Fruit fly (Drosophila melanogaster) whole organism, prepupa: ENCODE results near the gene CG18788.

Experiments
- Blimp-1 ChIP-seq: fragments of 200-800 bp; sonication (Bioruptor generic); optimal IDR thresholded peaks from 3 replicates; lab custom pipeline; 2017; ENCODE audit warnings: missing biosample characterization, missing genetic modification characterization, mild to moderate bottlenecking, moderate library complexity, missing genetic modification reagents
- CG10631 ChIP-seq: fragments of 200-800 bp; sonication (Bioruptor generic); optimal IDR thresholded peaks from 2 replicates; lab custom pipeline; 2016; ENCODE audit warnings: missing biosample characterization, missing genetic modification characterization
- CG10669 ChIP-seq: fragments of 200-800 bp; sonication (Bioruptor generic); optimal IDR thresholded peaks from 3 replicates; lab custom pipeline; 2018; ENCODE audit warnings: missing biosample characterization, mild to moderate bottlenecking, missing genetic modification characterization, moderate library complexity
- CG11294 ChIP-seq: fragments of 200-800 bp; sonication (Bioruptor generic); IDR thresholded peaks from 2 replicates; pipeline ENCODE4 v1.3.6; 2022; ENCODE audit warnings: missing biosample characterization, missing genetic modification characterization
- CG11762 ChIP-seq: fragments of 200-800 bp; sonication (Bioruptor generic); optimal IDR thresholded peaks from 3 replicates; lab custom pipeline; 2016; ENCODE audit warnings: missing biosample characterization, missing genetic modification characterization; ENCODE audit not compliant: insufficient read depth
- CG1621 ChIP-seq: fragments of 200-800 bp; sonication (Bioruptor generic); optimal IDR thresholded peaks from 3 replicates; lab custom pipeline; 2018; ENCODE audit warnings: missing biosample characterization, mild to moderate bottlenecking, missing genetic modification characterization
- CG16779 ChIP-seq: fragments of 200-800 bp; sonication (Bioruptor generic); optimal IDR thresholded peaks from 3 replicates; lab custom pipeline; 2017; ENCODE audit warnings: missing biosample characterization, mild to moderate bottlenecking, missing genetic modification characterization
- CG3032 ChIP-seq: fragments of 200-800 bp; optimal IDR thresholded peaks from 2 replicates; lab custom pipeline; 2019; ENCODE audit warnings: missing biosample characterization, mild to moderate bottlenecking, missing genetic modification characterization, moderate library complexity
- CG31627 ChIP-seq: fragments of 200-800 bp; sonication (Bioruptor generic); optimal IDR thresholded peaks from 3 replicates; lab custom pipeline; 2016; ENCODE audit warnings: missing biosample characterization, missing genetic modification characterization
- CG34406 ChIP-seq: fragments of 200-800 bp; sonication (Bioruptor generic); optimal IDR thresholded peaks from 3 replicates; lab custom pipeline; 2016; ENCODE audit warnings: missing biosample characterization, missing genetic modification characterization
- CG3919 ChIP-seq: fragments of 200-800 bp; sonication (Bioruptor generic); optimal IDR thresholded peaks from 3 replicates; lab custom pipeline; 2016; ENCODE audit warnings: missing biosample characterization, missing genetic modification characterization
- CG6163 ChIP-seq: fragments of 200-800 bp; sonication (Bioruptor generic); IDR thresholded peaks from 3 replicates; pipeline ENCODE4 v1.3.6; 2022; ENCODE audit warnings: missing biosample characterization, missing genetic modification characterization
- CG6276 ChIP-seq: fragments of 200-800 bp; sonication (Bioruptor generic); optimal IDR thresholded peaks from 2 replicates; lab custom pipeline; 2017; ENCODE audit warnings: missing biosample characterization, mild to moderate bottlenecking, missing genetic modification characterization
- CG6792 ChIP-seq: fragments of 200-800 bp; sonication (Bioruptor generic); optimal IDR thresholded peaks from 3 replicates; lab custom pipeline; 2016; ENCODE audit warnings: missing biosample characterization, missing genetic modification characterization
- CG6808 ChIP-seq: fragments of 200-800 bp; sonication (Bioruptor generic); optimal IDR thresholded peaks from 3 replicates; lab custom pipeline; 2017; ENCODE audit warnings: missing biosample characterization, missing genetic modification characterization, mild to moderate bottlenecking, moderate library complexity, missing genetic modification reagents
- CG6854 ChIP-seq: fragments of 200-800 bp; sonication (Bioruptor generic); optimal IDR thresholded peaks from 2 replicates; lab custom pipeline; 2017; ENCODE audit warnings: missing biosample characterization, mild to moderate bottlenecking, missing genetic modification characterization
- CG7368 ChIP-seq: fragments of 200-800 bp; sonication (Bioruptor generic); optimal IDR thresholded peaks from 3 replicates; lab custom pipeline; 2016; ENCODE audit warnings: missing biosample characterization, missing genetic modification characterization
- CG8119 ChIP-seq: fragments of 200-800 bp; sonication (Bioruptor generic); IDR thresholded peaks from 3 replicates; pipeline ENCODE4 v1.3.6; 2022; ENCODE audit warnings: missing biosample characterization, missing genetic modification characterization
- CG9139 ChIP-seq: fragments of 200-800 bp; sonication (Bioruptor generic); optimal IDR thresholded peaks from 3 replicates; lab custom pipeline; 2017; ENCODE audit warnings: missing biosample characterization, mild to moderate bottlenecking, missing genetic modification characterization
- Eip75B ChIP-seq: fragments of 200-800 bp; sonication (Bioruptor generic); optimal IDR thresholded peaks from 3 replicates; lab custom pipeline; 2016; ENCODE audit warnings: missing biosample characterization, missing genetic modification characterization
- Eip78C ChIP-seq: fragments of 200-800 bp; sonication (Bioruptor generic); peaks from one replicate; lab custom pipeline; 2016; ENCODE audit warnings: missing biosample characterization, missing genetic modification characterization
- Eip93F ChIP-seq: fragments of 200-800 bp; sonication (Bioruptor generic); optimal IDR thresholded peaks from 2 replicates; lab custom pipeline; 2016; ENCODE audit warnings: missing biosample characterization, mild to moderate bottlenecking, missing genetic modification characterization
- Ets96B ChIP-seq: fragments of 200-800 bp; optimal IDR thresholded peaks from 2 replicates; lab custom pipeline; 2019; ENCODE audit warnings: missing biosample characterization, mild to moderate bottlenecking, missing genetic modification characterization, moderate library complexity
- Gug ChIP-seq: fragments of 200-800 bp; sonication (Bioruptor generic); IDR thresholded peaks from 2 replicates; pipeline ENCODE4 v1.3.6; 2022; ENCODE audit warnings: missing biosample characterization, missing genetic modification characterization
- Hr38 ChIP-seq: sonication (Bioruptor generic); optimal IDR thresholded peaks from 2 replicates; lab custom pipeline; 2016; ENCODE audit warnings: missing biosample characterization, missing genetic modification characterization
- Hr39 ChIP-seq: fragments of 200-800 bp; sonication (Bioruptor generic); optimal IDR thresholded peaks from 2 replicates; lab custom pipeline; 2016; ENCODE audit warnings: missing biosample characterization, missing genetic modification characterization
- Hr4 ChIP-seq: fragments of 200-800 bp; sonication (Bioruptor generic); optimal IDR thresholded peaks from 3 replicates; lab custom pipeline; 2016; ENCODE audit warnings: missing biosample characterization, missing genetic modification characterization
- Lpt ChIP-seq: fragments of 200-800 bp; sonication (Bioruptor generic); optimal IDR thresholded peaks from 3 replicates; lab custom pipeline; 2016; ENCODE audit warnings: missing biosample characterization, missing genetic modification characterization
- Met ChIP-seq: fragments of 200-800 bp; sonication (Bioruptor generic); optimal IDR thresholded peaks from 3 replicates; lab custom pipeline; 2016; ENCODE audit warnings: missing biosample characterization, missing genetic modification characterization
- OdsH ChIP-seq: fragments of 200-800 bp; sonication (Bioruptor generic); optimal IDR thresholded peaks from 3 replicates; lab custom pipeline; 2016; ENCODE audit warnings: missing biosample characterization, missing genetic modification characterization
- Smox ChIP-seq: fragments of 200-800 bp; sonication (Bioruptor generic); optimal IDR thresholded peaks from 3 replicates; lab custom pipeline; 2016; ENCODE audit warnings: missing biosample characterization, missing genetic modification characterization
- Sox14 ChIP-seq: fragments of 200-800 bp; sonication (Bioruptor generic); optimal IDR thresholded peaks from 3 replicates; lab custom pipeline; 2016; ENCODE audit warnings: missing biosample characterization, missing genetic modification characterization
- achi ChIP-seq: fragments of 200-800 bp; sonication (Bioruptor generic); optimal IDR thresholded peaks from 3 replicates; lab custom pipeline; 2016; ENCODE audit warnings: missing biosample characterization, missing genetic modification characterization
- dac ChIP-seq: fragments of 200-800 bp; sonication (Bioruptor generic); optimal IDR thresholded peaks from 2 replicates; lab custom pipeline; 2017; ENCODE audit warnings: missing biosample characterization, mild to moderate bottlenecking, missing genetic modification characterization
- dsx ChIP-seq: fragments of 200-800 bp; optimal IDR thresholded peaks from 3 replicates; lab custom pipeline; 2019; ENCODE audit warnings: missing biosample characterization, mild to moderate bottlenecking, missing genetic modification characterization, moderate library complexity; ENCODE audit not compliant: poor library complexity, severe bottlenecking
- eg ChIP-seq: fragments of 200-800 bp; sonication (Bioruptor generic); IDR thresholded peaks from 3 replicates; pipeline ENCODE4 v1.3.6; 2022; ENCODE audit warnings: missing biosample characterization, missing genetic modification characterization
- fd59A ChIP-seq: fragments of 200-800 bp; sonication (Bioruptor generic); optimal IDR thresholded peaks from 2 replicates; lab custom pipeline; 2017; ENCODE audit warnings: missing biosample characterization, mild to moderate bottlenecking, missing genetic modification characterization, missing genetic modification reagents
- fd85E ChIP-seq: fragments of 200-800 bp; sonication (Bioruptor generic); optimal IDR thresholded peaks from 3 replicates; lab custom pipeline; 2016; ENCODE audit warnings: missing biosample characterization, missing genetic modification characterization
- fkh ChIP-seq: fragments of 200-800 bp; sonication (Bioruptor generic); optimal IDR thresholded peaks from 3 replicates; lab custom pipeline; 2017; ENCODE audit warnings: missing biosample characterization, mild to moderate bottlenecking, missing genetic modification characterization, moderate library complexity
- lz ChIP-seq: fragments of 200-800 bp; sonication (Bioruptor generic); optimal IDR thresholded peaks from 3 replicates; lab custom pipeline; 2016; ENCODE audit warnings: missing biosample characterization, missing genetic modification characterization
- net ChIP-seq: fragments of 200-800 bp; sonication (Bioruptor generic); optimal IDR thresholded peaks from 3 replicates; lab custom pipeline; 2016; ENCODE audit warnings: missing biosample characterization, missing genetic modification characterization
- salr ChIP-seq, 2 experiments: fragments of 200-800 bp; sonication (Bioruptor generic); optimal IDR thresholded peaks; 3 replicates each; lab custom pipeline; 2016 to 2018; ENCODE audit warnings: missing biosample characterization in 2 of 2, missing genetic modification characterization in 2 of 2, mild to moderate bottlenecking in 1 of 2
- spab ChIP-seq: fragments of 200-800 bp; sonication (Bioruptor generic); optimal IDR thresholded peaks from 2 replicates; lab custom pipeline; 2017; ENCODE audit warnings: missing biosample characterization, mild to moderate bottlenecking, missing genetic modification characterization, missing genetic modification reagents
- ss ChIP-seq, 2 experiments: fragments of 200-800 bp; sonication (Bioruptor generic); optimal IDR thresholded peaks; 2 replicates in 1 of 2; 3 replicates in 1 of 2; lab custom pipeline; 2017 to 2018; ENCODE audit warnings: mild to moderate bottlenecking in 2 of 2, missing biosample characterization in 2 of 2, missing genetic modification characterization in 2 of 2, moderate library complexity in 1 of 2
- svp ChIP-seq: fragments of 200-800 bp; sonication (Bioruptor generic); peaks from one replicate; lab custom pipeline; 2016; ENCODE audit warnings: missing biosample characterization, missing genetic modification characterization
- topi ChIP-seq: fragments of 200-800 bp; sonication (Bioruptor generic); optimal IDR thresholded peaks from 3 replicates; lab custom pipeline; 2016; ENCODE audit warnings: missing biosample characterization, missing genetic modification characterization
- vri ChIP-seq: fragments of 200-800 bp; sonication (Bioruptor generic); optimal IDR thresholded peaks from 3 replicates; lab custom pipeline; 2016; ENCODE audit warnings: missing biosample characterization, mild to moderate bottlenecking, missing genetic modification characterization

The CG18788 gene

dm6 chr2L:12013243-12013642, 20.7 kb upstream of the CG18788 start (continued):
- TF ChIP-seq Smox (GFP tag; lab: Kevin White, UChicago): peak; percentile 40
- TF ChIP-seq CG11762 (GFP tag; lab: Kevin White, UChicago): no peak
- peak; percentile 53 for TF ChIP-seq Hr39
- no peak for TF ChIP-seq CG6808 (GFP tag; lab: Kevin White, UChicago)
- TF ChIP-seq CG31627 (GFP tag; lab: Kevin White, UChicago): peak; percentile 41
- TF ChIP-seq Blimp-1 (GFP tag; lab: Kevin White, UChicago): no peak
- no peak for TF ChIP-seq Gug
- peak; percentile 30; the same call in 2 of the 3 replicates for TF ChIP-seq CG6163
- peak; percentile 1 for TF ChIP-seq achi
- peak; percentile 19 for TF ChIP-seq Sox14 (GFP tag; lab: Kevin White, UChicago)
- no peak for TF ChIP-seq vri (GFP tag; lab: Kevin White, UChicago)
- no peak for TF ChIP-seq CG8119 (GFP tag; lab: Robert Waterston, UW)
- no peak for TF ChIP-seq fkh (GFP tag; lab: Kevin White, UChicago)
- no peak for TF ChIP-seq CG16779
- TF ChIP-seq Eip78C (GFP tag; lab: Kevin White, UChicago): peak; percentile 85
- peak; percentile 45 for TF ChIP-seq CG10669 (GFP tag; lab: Kevin White, UChicago)
- TF ChIP-seq Hr4: no peak
- TF ChIP-seq CG6792: no peak
- TF ChIP-seq lz: peak; percentile 27
- TF ChIP-seq net: no peak
- no peak for TF ChIP-seq fd85E (GFP tag; lab: Kevin White, UChicago)
- no peak for TF ChIP-seq CG9139 (GFP tag; lab: Kevin White, UChicago)
- TF ChIP-seq Lpt (GFP tag; lab: Kevin White, UChicago): no peak
- peak in 1 of 2 experiments; percentile 10 for TF ChIP-seq salr (GFP tag; optimal IDR thresholded peaks at IDR 0.05; lab: Kevin White, UChicago)
- TF ChIP-seq CG11294 (GFP tag; lab: Robert Waterston, UW): no peak
- no peak for TF ChIP-seq Eip75B (GFP tag; lab: Kevin White, UChicago)
- no peak for TF ChIP-seq CG6276
- TF ChIP-seq topi (GFP tag; lab: Kevin White, UChicago): peak; percentile 39

dm6 chr2L:12013741-12014393, 20.1 kb upstream of the CG18788 start:
- peak; percentile 80 for TF ChIP-seq CG9139 (GFP tag; lab: Kevin White, UChicago)
- TF ChIP-seq CG7368 (GFP tag; lab: Kevin White, UChicago): no peak
- TF ChIP-seq Blimp-1 (GFP tag; lab: Kevin White, UChicago): peak; percentile 59
- no peak for TF ChIP-seq fd59A (GFP tag; lab: Kevin White, UChicago)
- TF ChIP-seq CG10669 (GFP tag; lab: Kevin White, UChicago): peak; percentile 46
- peak; percentile 65; the same call in 2 of the 3 replicates for TF ChIP-seq CG6163
- TF ChIP-seq dsx (GFP tag; lab: Kevin White, UChicago): peak; percentile 98
- no peak for TF ChIP-seq dac (GFP tag; lab: Kevin White, UChicago)
- TF ChIP-seq CG6808 (GFP tag; lab: Kevin White, UChicago): peak; percentile 81
- no peak for TF ChIP-seq Hr38 (GFP tag; lab: Kevin White, UChicago)
- no peak for TF ChIP-seq Eip93F
- peak; percentile 45 for TF ChIP-seq Sox14 (GFP tag; lab: Kevin White, UChicago)
- TF ChIP-seq svp (GFP tag; lab: Kevin White, UChicago): peak; percentile 98
- TF ChIP-seq topi (GFP tag; lab: Kevin White, UChicago): no peak
- TF ChIP-seq CG1621: peak; percentile 72
- peak; percentile 41 for TF ChIP-seq CG10631
- no peak for TF ChIP-seq Smox (GFP tag; lab: Kevin White, UChicago)
- TF ChIP-seq Lpt (GFP tag; lab: Kevin White, UChicago): peak; percentile 78
- peak; percentile 39 for TF ChIP-seq CG6276
- peak; percentile 71 for TF ChIP-seq CG3919 (GFP tag; lab: Kevin White, UChicago)
- TF ChIP-seq eg (GFP tag; lab: Robert Waterston, UW): 0 out of 3 replicates have a peak, but pooled peaks have one; percentile 15
- peak; percentile 25 for TF ChIP-seq CG6792
- TF ChIP-seq salr (GFP tag; optimal IDR thresholded peaks at IDR 0.05; lab: Kevin White, UChicago): peak in 1 of 2 experiments; percentile 17
- no peak for TF ChIP-seq CG34406
- peak; percentile 81 for TF ChIP-seq CG6854 (GFP tag; lab: Kevin White, UChicago)
- TF ChIP-seq Met: peak; percentile 69
- peak; percentile 30; the same call in 1 of the 3 replicates for TF ChIP-seq CG8119 (GFP tag; lab: Robert Waterston, UW)
- no peak for TF ChIP-seq OdsH (GFP tag; lab: Kevin White, UChicago)
- TF ChIP-seq ss (GFP tag; optimal IDR thresholded peaks at IDR 0.05; lab: Kevin White, UChicago): peak; percentile 80 to 84
- peak; percentile 21 for TF ChIP-seq Eip78C (GFP tag; lab: Kevin White, UChicago)
- peak; percentile 67 for TF ChIP-seq Eip75B (GFP tag; lab: Kevin White, UChicago)
- TF ChIP-seq CG3032 (tag; lab: Kevin White, UChicago): peak; percentile 18
- no peak for TF ChIP-seq achi
- peak; percentile 95 for TF ChIP-seq vri (GFP tag; lab: Kevin White, UChicago)
- peak; percentile 37 for TF ChIP-seq Ets96B (tag; lab: Kevin White, UChicago)
- TF ChIP-seq spab (GFP tag; lab: Kevin White, UChicago): peak; percentile 62
